Worm (Caenorhabditis elegans) whole organism, L4 larva: ENCODE results near the gene nhr-104.

ENCODE experiments used
- F10B5.3 ChIP-seq: sonication (generic microtip); optimal IDR thresholded peaks from 2 replicates; lab custom pipeline; 2016; ENCODE audit warnings: mild to moderate bottlenecking, missing genetic modification characterization, missing compliant biosample characterization
- F26F4.8 ChIP-seq: fragments of 200-800 bp; sonication (Bioruptor generic); conservative IDR thresholded peaks from 2 replicates; pipeline ENCODE4 v1.3.6; 2022; ENCODE audit warnings: missing genetic modification characterization, missing compliant biosample characterization
- F37D6.2 ChIP-seq: sonication (generic microtip); optimal IDR thresholded peaks from 2 replicates; lab custom pipeline; 2016; ENCODE audit warnings: mild to moderate bottlenecking, missing genetic modification characterization, missing compliant biosample characterization
- F49E8.2 ChIP-seq: sonication (generic microtip); optimal IDR thresholded peaks from 2 replicates; lab custom pipeline; 2016; ENCODE audit warnings: missing compliant biosample characterization, mild to moderate bottlenecking, missing genetic modification characterization, borderline replicate concordance
- Y48G9A.11 ChIP-seq: fragments of 200-800 bp; sonication (Bioruptor generic); IDR thresholded peaks from 2 replicates; pipeline ENCODE4 v1.3.6; 2022; ENCODE audit warnings: missing genetic modification reagents, missing genetic modification characterization, missing compliant biosample characterization
- Y5F2A.4 ChIP-seq: fragments of 200-800 bp; sonication (Bioruptor generic); optimal IDR thresholded peaks from 2 replicates; lab custom pipeline; 2018; ENCODE audit warnings: mild to moderate bottlenecking, missing genetic modification characterization, missing compliant biosample characterization
- ZK337.2 ChIP-seq: fragments of 200-800 bp; sonication (Bioruptor generic); IDR thresholded peaks from 2 replicates; pipeline ENCODE4 v1.3.6; 2022; ENCODE audit warnings: missing genetic modification reagents, missing genetic modification characterization, missing compliant biosample characterization
- aly-2 ChIP-seq: sonication (generic microtip); optimal IDR thresholded peaks from 2 replicates; lab custom pipeline; 2018; ENCODE audit warnings: missing biosample characterization, missing genetic modification characterization
- ceh-44 ChIP-seq: fragments of 200-800 bp; sonication (Bioruptor generic); IDR thresholded peaks from 2 replicates; pipeline ENCODE4 v1.3.6; 2022; ENCODE audit warnings: missing genetic modification reagents, missing genetic modification characterization, missing compliant biosample characterization
- ceh-62 ChIP-seq: sonication (generic microtip); optimal IDR thresholded peaks from 2 replicates; lab custom pipeline; 2017; ENCODE audit warnings: missing biosample characterization, missing genetic modification characterization
- daf-12 ChIP-seq: fragments of 150-350 bp; optimal IDR thresholded peaks from 2 replicates; lab custom pipeline; 2014; ENCODE audit warnings: missing biosample characterization, missing genetic modification reagents, missing genetic modification characterization
- dmd-8 ChIP-seq: fragments of 200-800 bp; sonication (Bioruptor generic); IDR thresholded peaks from 2 replicates; pipeline ENCODE4 v1.3.6; 2022; ENCODE audit warnings: missing genetic modification characterization, missing compliant biosample characterization
- egl-27 ChIP-seq: sonication (generic microtip); optimal IDR thresholded peaks from 3 replicates; lab custom pipeline; 2017; ENCODE audit warnings: missing biosample characterization, missing genetic modification reagents, missing genetic modification characterization
- egl-43 ChIP-seq: fragments of 200-800 bp; sonication (Bioruptor generic); IDR thresholded peaks from 2 replicates; pipeline ENCODE4 v1.3.6; 2022; ENCODE audit warnings: missing genetic modification reagents, missing genetic modification characterization, missing compliant biosample characterization
- lim-7 ChIP-seq: fragments of 200-800 bp; sonication (Bioruptor generic); IDR thresholded peaks from 2 replicates; pipeline ENCODE4 v1.3.6; 2022; ENCODE audit warnings: missing genetic modification characterization, missing compliant biosample characterization
- lin-38 ChIP-seq: fragments of 200-800 bp; sonication (Bioruptor generic); IDR thresholded peaks from 2 replicates; pipeline ENCODE4 v1.3.6; 2022; ENCODE audit warnings: missing genetic modification reagents, missing genetic modification characterization, missing compliant biosample characterization
- lin-39 ChIP-seq: fragments of 150-350 bp; optimal IDR thresholded peaks from 2 replicates; lab custom pipeline; 2014; ENCODE audit warnings: missing biosample characterization, missing genetic modification reagents, missing genetic modification characterization
- lir-3 ChIP-seq: sonication (generic microtip); optimal IDR thresholded peaks from 2 replicates; lab custom pipeline; 2016; ENCODE audit warnings: mild to moderate bottlenecking, missing genetic modification characterization, missing compliant biosample characterization
- lsy-2 ChIP-seq, 2 experiments: fragments of 150-350 bp in 1 of 2; sonication (generic microtip) in 1 of 2; optimal IDR thresholded peaks; 2 replicates each; lab custom pipeline; 2014 to 2017; ENCODE audit warnings: missing biosample characterization in 2 of 2, missing genetic modification characterization in 2 of 2
- madf-5 ChIP-seq, 2 experiments: fragments of 200-800 bp; sonication (Bioruptor generic); IDR thresholded peaks; 2 replicates each; pipeline ENCODE4 v1.3.6; 2022; ENCODE audit warnings: missing compliant biosample characterization in 2 of 2, missing genetic modification characterization in 2 of 2
- nhr-10 ChIP-seq: fragments of 150-350 bp; optimal IDR thresholded peaks from 2 replicates; lab custom pipeline; 2014; ENCODE audit warnings: missing biosample characterization, missing genetic modification characterization
- nhr-111 ChIP-seq: fragments of 200-800 bp; sonication (Bioruptor generic); optimal IDR thresholded peaks from 2 replicates; lab custom pipeline; 2018; ENCODE audit warnings: mild to moderate bottlenecking, missing genetic modification characterization, missing compliant biosample characterization
- nhr-237 ChIP-seq: sonication (generic microtip); optimal IDR thresholded peaks from 2 replicates; lab custom pipeline; 2017; ENCODE audit warnings: missing biosample characterization, missing genetic modification characterization
- nhr-48 ChIP-seq: sonication (generic microtip); optimal IDR thresholded peaks from 2 replicates; lab custom pipeline; 2016; ENCODE audit warnings: mild to moderate bottlenecking, missing genetic modification characterization, missing compliant biosample characterization
- nhr-77 ChIP-seq: fragments of 150-350 bp; optimal IDR thresholded peaks from 2 replicates; lab custom pipeline; 2014; ENCODE audit warnings: missing biosample characterization, missing genetic modification characterization
- pha-4 ChIP-seq, 2 experiments: fragments of 150-350 bp in 1 of 2; fragments of 200-800 bp in 1 of 2; sonication (Bioruptor generic) in 1 of 2; IDR thresholded peaks in 1 of 2; optimal IDR thresholded peaks in 1 of 2; 2 replicates each; pipeline versions ENCODE4 v1.3.6 to Lab custom; 2014 to 2022; ENCODE audit warnings: missing genetic modification characterization in 2 of 2, missing genetic modification reagents in 2 of 2, missing biosample characterization in 1 of 2, missing compliant biosample characterization in 1 of 2
- pqm-1 ChIP-seq: sonication (generic microtip); optimal IDR thresholded peaks from 2 replicates; lab custom pipeline; 2017; ENCODE audit warnings: missing biosample characterization, missing genetic modification characterization
- set-16 ChIP-seq: fragments of 200-800 bp; sonication (Bioruptor generic); IDR thresholded peaks from 2 replicates; pipeline ENCODE4 v1.3.6; 2022; ENCODE audit warnings: missing genetic modification reagents, missing genetic modification characterization, missing compliant biosample characterization
- skn-1 ChIP-seq: fragments of 150-350 bp; optimal IDR thresholded peaks from 2 replicates; lab custom pipeline; 2014; ENCODE audit warnings: missing biosample characterization, missing genetic modification characterization
- snpc-1.2 ChIP-seq: fragments of 200-800 bp; sonication (Bioruptor generic); IDR thresholded peaks from 2 replicates; pipeline ENCODE4 v1.3.6; 2022; ENCODE audit warnings: missing genetic modification reagents, missing genetic modification characterization, missing compliant biosample characterization
- unc-130 ChIP-seq: sonication (generic microtip); optimal IDR thresholded peaks from 2 replicates; lab custom pipeline; 2016; ENCODE audit warnings: missing genetic modification reagents, missing genetic modification characterization, missing compliant biosample characterization
- unc-62 ChIP-seq, 3 experiments: fragments of 150-350 bp in 1 of 3; sonication (generic microtip); optimal IDR thresholded peaks in 2 of 3; peaks in 1 of 3; 1 replicate in 1 of 3; 2 replicates in 2 of 3; lab custom pipeline; 2014 to 2017; ENCODE audit warnings: missing biosample characterization in 3 of 3, missing genetic modification characterization in 3 of 3, missing genetic modification reagents in 3 of 3, missing genotype in 1 of 3
- vab-7 ChIP-seq: fragments of 200-800 bp; sonication (Bioruptor generic); IDR thresholded peaks from 2 replicates; pipeline ENCODE4 v1.3.6; 2022; ENCODE audit warnings: missing genetic modification reagents, missing genetic modification characterization, missing compliant biosample characterization
- zip-2 ChIP-seq: fragments of 150-350 bp; optimal IDR thresholded peaks from 2 replicates; lab custom pipeline; 2014; ENCODE audit warnings: missing biosample characterization, missing genetic modification characterization
- ztf-11 ChIP-seq: fragments of 150-350 bp; optimal IDR thresholded peaks from 2 replicates; lab custom pipeline; 2014; ENCODE audit warnings: missing biosample characterization, missing genetic modification characterization

The nhr-104 gene

ce11 chrIV:4776001-4776400, 12.5 kb downstream of the nhr-104 start, which contains the start of gene R11E3.19:
Gene R11E3.19, minus strand, starts transcription at chrIV:4776101.
- no peak for TF ChIP-seq lir-3 (tag; lab: Kevin White, UChicago)
- TF ChIP-seq lim-7 (GFP tag; lab: Robert Waterston, UW), result no peak
- no peak for TF ChIP-seq pha-4 (GFP tag; IDR thresholded peaks at IDR 0.05; lab: Robert Waterston, UW)
- TF ChIP-seq pha-4 (tag; optimal IDR thresholded peaks at IDR 0.05; lab: Kevin White, UChicago), result no peak
- TF ChIP-seq, all 104 proteins: peak for 0

- no peak for TF ChIP-seq dmd-8
- TF ChIP-seq pqm-1 (tag; lab: Kevin White, UChicago), result peak; percentile 28
Measured at ce11 chrIV:4771792-4772191, 16.7 kb downstream of the nhr-104 start, which contains the start of gene R11E3.2. Gene R11E3.2, plus strand, starts transcription at chrIV:4772092.

DNA sequence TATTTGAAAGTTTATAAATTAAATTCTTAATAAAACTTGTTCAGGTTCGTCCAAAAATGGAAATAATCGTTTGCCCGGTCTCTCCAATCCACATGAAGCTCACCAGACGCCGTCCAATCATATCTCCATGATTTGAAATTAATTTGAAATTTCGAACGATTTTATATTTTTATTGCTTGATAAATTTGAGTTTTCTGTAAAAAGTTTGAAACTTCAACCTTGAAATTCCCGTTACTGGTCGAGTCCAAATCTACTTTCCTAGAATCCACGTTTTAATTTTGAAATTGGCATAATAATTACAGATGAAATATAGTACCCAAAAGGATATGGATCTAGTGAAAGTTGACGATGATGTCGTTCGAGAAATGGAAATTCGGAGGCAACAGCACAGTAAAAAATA, 24.1 kb downstream of the nhr-104 start, which contains the start of gene npp-26:
npp-26 (plus strand) TSS at position 301 of the 400 bp plus-strand sequence.
- no peak for TF ChIP-seq nhr-48 (tag; lab: Kevin White, UChicago)
- TF ChIP-seq unc-62 (GFP tag; optimal IDR thresholded peaks at IDR 0.05 in 1 of 2; lab: Kevin White, UChicago), result peak in 1 of 2 experiments; percentile 14
- TF ChIP-seq unc-62 (tag; optimal IDR thresholded peaks at IDR 0.05; lab: Kevin White, UChicago), result no peak

DNA sequence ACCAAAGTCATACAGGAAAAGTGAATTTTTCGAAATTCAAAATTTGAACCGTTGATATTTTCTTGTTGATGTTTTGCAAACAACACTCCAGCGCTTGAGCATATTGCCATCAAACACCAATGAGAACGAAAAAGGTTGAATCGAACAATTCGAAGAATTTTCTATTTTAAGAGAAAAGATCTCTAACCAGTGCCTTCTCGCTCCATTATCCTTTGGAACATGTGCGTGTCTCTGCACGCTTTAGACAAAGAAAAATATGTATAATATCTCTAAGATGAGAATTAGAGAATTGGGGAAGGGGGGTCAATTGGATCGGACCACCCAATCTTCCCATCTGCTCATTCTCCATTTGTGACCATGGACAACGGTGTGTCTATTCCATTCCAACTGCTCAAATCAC, 24.6 kb downstream of the nhr-104 start, which contains the start of gene Y17G9B.2:
Y17G9B.2 (plus strand) TSS at position 301 of the 400 bp plus-strand sequence.
- no peak for TF ChIP-seq lsy-2 (tag; optimal IDR thresholded peaks at IDR 0.05; lab: Kevin White, UChicago)
- no peak for TF ChIP-seq nhr-111 (GFP tag; lab: Kevin White, UChicago)
- no peak for TF ChIP-seq set-16 (GFP tag; lab: Robert Waterston, UW)
- TF ChIP-seq nhr-48 (tag; lab: Kevin White, UChicago), result no peak
- no peak for TF ChIP-seq egl-27
- TF ChIP-seq egl-43 (GFP tag; lab: Robert Waterston, UW), result no peak
- TF ChIP-seq vab-7 (GFP tag; lab: Robert Waterston, UW), result no peak
- no peak for TF ChIP-seq unc-62 (GFP tag; optimal IDR thresholded peaks at IDR 0.05 in 1 of 2; lab: Kevin White, UChicago)
- TF ChIP-seq unc-62 (tag; optimal IDR thresholded peaks at IDR 0.05; lab: Kevin White, UChicago), result no peak
- no peak for TF ChIP-seq Y5F2A.4 (GFP tag; lab: Kevin White, UChicago)

- TF ChIP-seq lin-38 (peak; percentile 83), snpc-1.2 (0 out of 2 replicates have a peak, but pooled peaks have one; percentile 34)
Measured at ce11 chrIV:4762990-4763545, 25.4 kb downstream of the nhr-104 start.

- no peak for TF ChIP-seq F37D6.2 (tag; lab: Kevin White, UChicago)
- peak; percentile 2 for TF ChIP-seq unc-130 (GFP tag; lab: Kevin White, UChicago)
- TF ChIP-seq nhr-237, result no peak
- peak; percentile 61 for TF ChIP-seq lin-38
- peak in 1 of 2 experiments; percentile 25 for TF ChIP-seq lsy-2 (tag; optimal IDR thresholded peaks at IDR 0.05; lab: Kevin White, UChicago)
- peak; percentile 77 for TF ChIP-seq F49E8.2 (tag; lab: Kevin White, UChicago)
- TF ChIP-seq snpc-1.2, result peak; percentile 86
Measured at ce11 chrIV:4760378-4761084, 28.0 kb downstream of the nhr-104 start, which contains the start of the genes memi-1 and cyp-31A3. Gene memi-1, minus strand, starts transcription at chrIV:4760428. Gene cyp-31A3, plus strand, starts transcription at chrIV:4761049.

ce11 chrIV:4758659-4759058, 29.8 kb downstream of the nhr-104 start, which contains the start of gene Y17G9B.8:
Gene Y17G9B.8, minus strand, starts transcription at chrIV:4758840.
- TF ChIP-seq ceh-62 (tag; lab: Kevin White, UChicago), result no peak
- TF ChIP-seq lim-7 (GFP tag; lab: Robert Waterston, UW), result no peak
- TF ChIP-seq ZK337.2 (GFP tag; lab: Robert Waterston, UW), result no peak
- TF ChIP-seq zip-2 (tag; lab: Kevin White, UChicago), result no peak
- TF ChIP-seq lin-39 (tag; lab: Kevin White, UChicago), result no peak
- TF ChIP-seq ceh-44, result no peak
- no peak for TF ChIP-seq skn-1 (tag; lab: Kevin White, UChicago)
- TF ChIP-seq Y48G9A.11 (GFP tag; lab: Robert Waterston, UW), result no peak
- no peak for TF ChIP-seq F26F4.8
- TF ChIP-seq aly-2 (tag; lab: Kevin White, UChicago), result no peak
- TF ChIP-seq daf-12 (tag; lab: Kevin White, UChicago), result no peak
- no peak for TF ChIP-seq madf-5 (GFP tag; IDR thresholded peaks at IDR 0.05; lab: Robert Waterston, UW)
- no peak for TF ChIP-seq F10B5.3 (tag; lab: Kevin White, UChicago)
- no peak for TF ChIP-seq ztf-11 (tag; lab: Kevin White, UChicago)
- TF ChIP-seq nhr-10 (tag; lab: Kevin White, UChicago), result no peak
- TF ChIP-seq lsy-2 (tag; optimal IDR thresholded peaks at IDR 0.05; lab: Kevin White, UChicago), result peak in 1 of 2 experiments; percentile 5
- no peak for TF ChIP-seq nhr-77 (tag; lab: Kevin White, UChicago)
- TF ChIP-seq unc-62 (GFP tag; optimal IDR thresholded peaks at IDR 0.05 in 1 of 2; lab: Kevin White, UChicago), result peak in 1 of 2 experiments; percentile 73
- TF ChIP-seq unc-62 (tag; optimal IDR thresholded peaks at IDR 0.05; lab: Kevin White, UChicago), result no peak
